Worm (Caenorhabditis elegans) whole organism, L1 larva: ENCODE measurements around the gene glb-1.

Experiments
- aha-1 ChIP-seq: fragments of 150-350 bp; optimal IDR thresholded peaks from 2 replicates; lab custom pipeline; 2014; ENCODE audit warnings: missing biosample characterization, missing genetic modification characterization
- ceh-90 ChIP-seq: sonication (generic microtip); optimal IDR thresholded peaks from 2 replicates; lab custom pipeline; 2016; ENCODE audit warnings: missing genetic modification characterization, missing compliant biosample characterization
- egl-27 ChIP-seq, 2 experiments: fragments of 150-350 bp in 1 of 2; sonication (generic microtip); optimal IDR thresholded peaks; 3 replicates each; lab custom pipeline; 2017 to 2018; ENCODE audit warnings: missing biosample characterization in 2 of 2, missing genetic modification characterization in 2 of 2, missing genetic modification reagents in 2 of 2
- nhr-237 ChIP-seq: fragments of 150-350 bp; optimal IDR thresholded peaks from 2 replicates; lab custom pipeline; 2014; ENCODE audit warnings: missing biosample characterization, missing genetic modification characterization
- sptf-1 ChIP-seq: fragments of 150-350 bp; optimal IDR thresholded peaks from 2 replicates; lab custom pipeline; 2014; ENCODE audit warnings: missing biosample characterization, missing genetic modification characterization
- tbx-2 ChIP-seq: sonication (generic microtip); optimal IDR thresholded peaks from 2 replicates; lab custom pipeline; 2016; ENCODE audit warnings: missing genetic modification characterization, missing compliant biosample characterization
- zag-1 ChIP-seq: fragments of 150-350 bp; optimal IDR thresholded peaks from 2 replicates; lab custom pipeline; 2014; ENCODE audit warnings: missing biosample characterization, missing genetic modification characterization
- ztf-11 ChIP-seq, 2 experiments: sonication (generic microtip); optimal IDR thresholded peaks; 2 replicates each; lab custom pipeline; 2016 to 2017; ENCODE audit warnings: missing genetic modification characterization in 2 of 2, missing biosample characterization in 1 of 2, missing compliant biosample characterization in 1 of 2

ce11 chrIII:8964684-8965283 lies 41.7 kb upstream of the glb-1 start:
- TF ChIP-seq tbx-2 (tag; lab: Kevin White, UChicago) (no peak), nhr-237 (tag; lab: Kevin White, UChicago) (no peak), egl-27 (tag; optimal IDR thresholded peaks at IDR 0.05; lab: Kevin White, UChicago) (no peak), zag-1 (no peak), ztf-11 (tag; optimal IDR thresholded peaks at IDR 0.05; lab: Kevin White, UChicago) (no peak), ceh-90 (tag; lab: Kevin White, UChicago) (no peak), aha-1 (tag; lab: Kevin White, UChicago) (no peak), sptf-1 (tag; lab: Kevin White, UChicago) (no peak)
